Fruit fly (Drosophila melanogaster) whole organism, embryonic: ENCODE measurements around the gene Tpr2.

Experiments used
- Awh ChIP-seq: fragments of 200-800 bp; sonication (Bioruptor generic); IDR thresholded peaks from 2 replicates; pipeline ENCODE4, ENCODE4 v1.3.6; 2022; ENCODE audit warnings: missing biosample characterization, missing genetic modification characterization
- Bgb ChIP-seq: fragments of 200-800 bp; sonication (Bioruptor generic); IDR thresholded peaks from 2 replicates; pipeline ENCODE4 v1.3.6; 2022; ENCODE audit warnings: missing biosample characterization, missing genetic modification characterization; ENCODE audit not compliant: partially characterized antibody
- CG11723 ChIP-seq: fragments of 200-800 bp; sonication (Bioruptor generic); optimal IDR thresholded peaks from 2 replicates; lab custom pipeline; 2017; ENCODE audit warnings: missing biosample characterization, mild to moderate bottlenecking, missing genetic modification characterization
- CG1233 ChIP-seq: fragments of 200-800 bp; sonication (Bioruptor generic); optimal IDR thresholded peaks from 4 replicates; lab custom pipeline; 2018; ENCODE audit warnings: missing biosample characterization, mild to moderate bottlenecking, missing genetic modification characterization
- CG12942 ChIP-seq: fragments of 200-800 bp; sonication (Bioruptor generic); optimal IDR thresholded peaks from 3 replicates; lab custom pipeline; 2016; ENCODE audit warnings: missing biosample characterization, missing genetic modification characterization
- CG17359 ChIP-seq: fragments of 200-800 bp; sonication (Bioruptor generic); optimal IDR thresholded peaks from 3 replicates; lab custom pipeline; 2018; ENCODE audit warnings: missing biosample characterization, mild to moderate bottlenecking, missing genetic modification characterization, moderate library complexity
- CG18476 ChIP-seq: fragments of 200-800 bp; sonication (Bioruptor generic); optimal IDR thresholded peaks from 2 replicates; lab custom pipeline; 2016; ENCODE audit warnings: missing biosample characterization, mild to moderate bottlenecking, missing genetic modification characterization
- CG18619 ChIP-seq: fragments of 200-800 bp; sonication (Bioruptor generic); optimal IDR thresholded peaks from 3 replicates; lab custom pipeline; 2017; ENCODE audit warnings: missing biosample characterization, mild to moderate bottlenecking, missing genetic modification characterization
- CG18764 ChIP-seq: fragments of 200-800 bp; sonication (Bioruptor generic); optimal IDR thresholded peaks from 3 replicates; lab custom pipeline; 2016; ENCODE audit warnings: missing biosample characterization, missing genetic modification characterization
- CG2875 ChIP-seq: fragments of 200-800 bp; sonication (Bioruptor generic); optimal IDR thresholded peaks from 2 replicates; lab custom pipeline; 2017; ENCODE audit warnings: missing biosample characterization, mild to moderate bottlenecking, missing genetic modification characterization, missing genetic modification reagents
- CG31441 ChIP-seq: fragments of 200-800 bp; sonication (Bioruptor generic); IDR thresholded peaks from 2 replicates; pipeline ENCODE4 v1.3.6; 2022; ENCODE audit warnings: missing biosample characterization, missing genetic modification characterization
- CG4282 ChIP-seq: fragments of 200-800 bp; sonication (Bioruptor generic); optimal IDR thresholded peaks from 2 replicates; lab custom pipeline; 2016; ENCODE audit warnings: missing biosample characterization, missing genetic modification characterization
- CG43689 ChIP-seq: fragments of 200-800 bp; sonication (Bioruptor generic); IDR thresholded peaks from 2 replicates; pipeline ENCODE4 v1.3.6; 2022; ENCODE audit warnings: missing biosample characterization, missing genetic modification characterization
- CG6683 ChIP-seq: fragments of 200-800 bp; sonication (Bioruptor generic); optimal IDR thresholded peaks from 2 replicates; lab custom pipeline; 2017; ENCODE audit warnings: missing biosample characterization, mild to moderate bottlenecking, missing genetic modification characterization, missing genetic modification reagents
- CG6765 ChIP-seq: fragments of 200-800 bp; sonication (Bioruptor generic); optimal IDR thresholded peaks from 3 replicates; lab custom pipeline; 2017; ENCODE audit warnings: missing biosample characterization, mild to moderate bottlenecking, missing genetic modification characterization
- CG8478 ChIP-seq: fragments of >200 bp; optimal IDR thresholded peaks from 2 replicates; lab custom pipeline; 2018
- CG8765 ChIP-seq: fragments of 200-800 bp; sonication (Bioruptor generic); IDR thresholded peaks from 2 replicates; pipeline ENCODE4 v1.3.6; 2022; ENCODE audit warnings: missing biosample characterization, missing genetic modification characterization
- Camta ChIP-seq: fragments of 200-800 bp; sonication (Bioruptor generic); optimal IDR thresholded peaks from 2 replicates; lab custom pipeline; 2016; ENCODE audit warnings: missing biosample characterization, missing genetic modification characterization
- CkIIα-i1 ChIP-seq: fragments of 200-800 bp; sonication (Bioruptor generic); IDR thresholded peaks from 2 replicates; pipeline ENCODE4 v1.3.6; 2022; ENCODE audit warnings: missing biosample characterization, missing genetic modification characterization
- CoRest ChIP-seq: fragments of 200-800 bp; sonication (Bioruptor generic); optimal IDR thresholded peaks from 3 replicates; lab custom pipeline; 2018; ENCODE audit warnings: missing biosample characterization, mild to moderate bottlenecking, missing genetic modification characterization, moderate library complexity
- Doc3 ChIP-seq: fragments of 200-800 bp; sonication (Bioruptor generic); IDR thresholded peaks from 3 replicates; pipeline ENCODE4 v1.3.6; 2022; ENCODE audit warnings: missing biosample characterization, missing genetic modification characterization; ENCODE audit not compliant: partially characterized antibody
- Drgx ChIP-seq: fragments of 200-800 bp; sonication (Bioruptor generic); IDR thresholded peaks from 2 replicates; pipeline ENCODE4 v1.3.6; 2022; ENCODE audit warnings: missing biosample characterization, missing genetic modification characterization
- Hey ChIP-seq: fragments of 200-800 bp; sonication (Bioruptor generic); optimal IDR thresholded peaks from 3 replicates; lab custom pipeline; 2018; ENCODE audit warnings: missing biosample characterization, mild to moderate bottlenecking, missing genetic modification characterization
- Hmx ChIP-seq: fragments of 200-800 bp; sonication (Bioruptor generic); optimal IDR thresholded peaks from 2 replicates; lab custom pipeline; 2016; ENCODE audit warnings: missing biosample characterization, missing genetic modification characterization
- Hr3 ChIP-seq: fragments of 200-800 bp; sonication (Bioruptor generic); optimal IDR thresholded peaks from 3 replicates; lab custom pipeline; 2016; ENCODE audit warnings: missing biosample characterization, missing genetic modification characterization
- Lhr ChIP-seq: fragments of 200-800 bp; sonication (Bioruptor generic); optimal IDR thresholded peaks from 3 replicates; lab custom pipeline; 2017; ENCODE audit warnings: mild to moderate bottlenecking, missing biosample characterization, missing genetic modification reagents, missing genetic modification characterization
- Lim3 ChIP-seq: fragments of 200-800 bp; sonication (Bioruptor generic); IDR thresholded peaks from 2 replicates; pipeline ENCODE4 v1.3.6; 2022; ENCODE audit warnings: missing biosample characterization, missing genetic modification characterization
- Mad ChIP-seq: fragments of 200-800 bp; sonication (Bioruptor generic); optimal IDR thresholded peaks from 2 replicates; lab custom pipeline; 2016; ENCODE audit warnings: missing biosample characterization, missing genetic modification characterization
- NK7.1 ChIP-seq: fragments of 200-800 bp; sonication (Bioruptor generic); optimal IDR thresholded peaks from 3 replicates; lab custom pipeline; 2016; ENCODE audit warnings: missing biosample characterization, missing genetic modification characterization
- Rx ChIP-seq: fragments of 200-800 bp; sonication (Bioruptor generic); IDR thresholded peaks from 2 replicates; pipeline ENCODE4 v1.3.6; 2022; ENCODE audit warnings: missing biosample characterization, missing genetic modification characterization
- Sry-δ ChIP-seq: fragments of 200-800 bp; sonication (Bioruptor generic); optimal IDR thresholded peaks from 2 replicates; lab custom pipeline; 2016; ENCODE audit warnings: missing biosample characterization, missing genetic modification characterization
- Taf1 ChIP-seq: fragments of 200-800 bp; sonication (Bioruptor generic); IDR thresholded peaks from 2 replicates; pipeline ENCODE4 v1.3.6; 2022; ENCODE audit warnings: missing biosample characterization, missing genetic modification characterization
- ap ChIP-seq: fragments of 200-800 bp; sonication (Bioruptor generic); IDR thresholded peaks from 2 replicates; pipeline ENCODE4 v1.3.6; 2022; ENCODE audit warnings: missing biosample characterization, missing genetic modification characterization
- bigmax ChIP-seq: fragments of 200-800 bp; sonication (Bioruptor generic); optimal IDR thresholded peaks from 2 replicates; lab custom pipeline; 2018; ENCODE audit warnings: missing biosample characterization, mild to moderate bottlenecking, missing genetic modification characterization
- bowl ChIP-seq: fragments of 200-800 bp; sonication (Bioruptor generic); IDR thresholded peaks from 2 replicates; pipeline ENCODE4 v1.3.6; 2022; ENCODE audit warnings: missing biosample characterization, missing genetic modification characterization
- btn ChIP-seq: fragments of 200-800 bp; sonication (Bioruptor generic); optimal IDR thresholded peaks from 2 replicates; lab custom pipeline; 2016; ENCODE audit warnings: missing biosample characterization, missing genetic modification characterization
- corto ChIP-seq: fragments of 200-800 bp; sonication (Bioruptor generic); optimal IDR thresholded peaks from 2 replicates; lab custom pipeline; 2016; ENCODE audit warnings: missing biosample characterization, mild to moderate bottlenecking, missing genetic modification characterization, moderate library complexity
- crol ChIP-seq: fragments of 200-800 bp; sonication (Bioruptor generic); IDR thresholded peaks from 2 replicates; pipeline ENCODE4 v1.3.6; 2022; ENCODE audit warnings: missing biosample characterization, missing genetic modification characterization
- da ChIP-seq: fragments of 200-800 bp; sonication (Bioruptor generic); optimal IDR thresholded peaks from 2 replicates; lab custom pipeline; 2016; ENCODE audit warnings: missing biosample characterization, missing genetic modification characterization
- disco-r ChIP-seq: fragments of 200-800 bp; sonication (Bioruptor generic); optimal IDR thresholded peaks from 2 replicates; lab custom pipeline; 2016; ENCODE audit warnings: missing biosample characterization, missing genetic modification characterization
- en ChIP-seq: fragments of 200-800 bp; sonication (Bioruptor generic); optimal IDR thresholded peaks from 2 replicates; lab custom pipeline; 2016; ENCODE audit warnings: missing biosample characterization, missing genetic modification characterization
- eve ChIP-seq, 2 experiments: fragments of >200 bp; optimal IDR thresholded peaks; 2 replicates each; lab custom pipeline; 2017; ENCODE audit warnings: missing biosample characterization in 2 of 2, missing genetic modification characterization in 2 of 2
- ftz-f1 ChIP-seq: fragments of 200-800 bp; sonication (Bioruptor generic); optimal IDR thresholded peaks from 2 replicates; lab custom pipeline; 2016; ENCODE audit warnings: missing biosample characterization, missing genetic modification characterization
- h ChIP-seq: fragments of >200 bp; optimal IDR thresholded peaks from 2 replicates; lab custom pipeline; 2017
- inv ChIP-seq: fragments of 200-800 bp; sonication (Bioruptor generic); IDR thresholded peaks from 2 replicates; pipeline ENCODE4 v1.3.6; 2022; ENCODE audit warnings: missing biosample characterization, missing genetic modification characterization; ENCODE audit not compliant: partially characterized antibody
- jigr1 ChIP-seq: fragments of 200-800 bp; sonication (Bioruptor generic); IDR thresholded peaks from 3 replicates; pipeline ENCODE4 v1.3.6; 2022; ENCODE audit warnings: missing biosample characterization, missing genetic modification characterization
- jumu ChIP-seq: fragments of 200-800 bp; sonication (Bioruptor generic); optimal IDR thresholded peaks from 3 replicates; lab custom pipeline; 2016; ENCODE audit warnings: missing biosample characterization, missing genetic modification characterization
- onecut ChIP-seq: fragments of 200-800 bp; sonication (Bioruptor generic); IDR thresholded peaks from 2 replicates; pipeline ENCODE4 v1.3.6; 2022; ENCODE audit warnings: missing biosample characterization, missing genetic modification characterization
- org-1 ChIP-seq: fragments of 200-800 bp; sonication (Bioruptor generic); optimal IDR thresholded peaks from 2 replicates; lab custom pipeline; 2017; ENCODE audit warnings: missing biosample characterization, missing genetic modification characterization
- pb ChIP-seq: fragments of 200-800 bp; sonication (Bioruptor generic); optimal IDR thresholded peaks from 3 replicates; lab custom pipeline; 2016; ENCODE audit warnings: missing biosample characterization, missing genetic modification characterization
- rib ChIP-seq: fragments of 200-800 bp; sonication (Bioruptor generic); IDR thresholded peaks from 2 replicates; pipeline ENCODE4 v1.3.6; 2022; ENCODE audit warnings: missing biosample characterization, missing genetic modification characterization
- ro ChIP-seq: fragments of 200-800 bp; sonication (Bioruptor generic); IDR thresholded peaks from 2 replicates; pipeline ENCODE4 v1.3.6; 2022; ENCODE audit warnings: missing biosample characterization, missing genetic modification characterization
- slp2 ChIP-seq: fragments of 200-800 bp; sonication (Bioruptor generic); optimal IDR thresholded peaks from 2 replicates; lab custom pipeline; 2016; ENCODE audit warnings: missing biosample characterization, missing genetic modification characterization
- zfh1 ChIP-seq: fragments of 200-800 bp; sonication (Bioruptor generic); IDR thresholded peaks from 3 replicates; pipeline ENCODE4 v1.3.6; 2022; ENCODE audit warnings: missing biosample characterization, missing genetic modification characterization

The Tpr2 gene

DNA sequence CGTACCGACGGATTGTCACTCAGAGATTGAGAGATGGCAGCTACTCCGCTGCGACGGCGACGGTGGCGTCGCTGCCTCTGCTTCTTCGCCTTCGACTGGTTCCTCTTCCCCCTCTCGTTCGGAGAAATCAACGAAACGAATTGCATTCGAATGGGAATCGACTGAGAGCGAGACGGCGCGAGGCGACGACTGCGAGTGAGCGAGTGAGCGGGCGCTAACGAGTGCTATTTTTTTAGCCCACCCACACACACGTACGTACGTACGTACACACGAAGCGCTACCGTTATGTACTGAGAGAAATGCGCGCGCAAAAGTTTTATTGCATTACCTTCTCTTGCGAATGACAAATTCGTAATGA lies 5.7 kb upstream of the Tpr2 start, which contains the start of gene dac (continued):
- TF ChIP-seq slp2 = no peak
- no peak for TF ChIP-seq Hr3 (GFP tag; lab: Kevin White, UChicago)
- no peak for TF ChIP-seq CkIIα-i1 (GFP tag; lab: Robert Waterston, UW)
- no peak for TF ChIP-seq Camta (GFP tag; lab: Kevin White, UChicago)
- TF ChIP-seq Mad (GFP tag; lab: Kevin White, UChicago) = no peak
- no peak for TF ChIP-seq Awh (GFP tag; lab: Robert Waterston, UW)
- TF ChIP-seq CG6683 = no peak
- no peak for TF ChIP-seq Lim3 (GFP tag; lab: Robert Waterston, UW)
- TF ChIP-seq Doc3 (GFP tag; lab: Robert Waterston, UW) = no peak
- 0 out of 3 replicates have a peak, but pooled peaks have one; percentile 19 for TF ChIP-seq zfh1 (GFP tag; lab: Robert Waterston, UW)
- no peak for TF ChIP-seq ap (GFP tag; lab: Robert Waterston, UW)
- TF ChIP-seq ftz-f1 = no peak
- no peak for TF ChIP-seq CG31441
- no peak for TF ChIP-seq pb (GFP tag; lab: Kevin White, UChicago)
- TF ChIP-seq jigr1 (GFP tag; lab: Robert Waterston, UW) = no peak
- TF ChIP-seq jumu (GFP tag; lab: Kevin White, UChicago) = no peak
- TF ChIP-seq disco-r (GFP tag; lab: Kevin White, UChicago) = no peak
- no peak for TF ChIP-seq da (GFP tag; lab: Kevin White, UChicago)
- no peak for TF ChIP-seq Rx (GFP tag; lab: Robert Waterston, UW)
- no peak for TF ChIP-seq CG43689 (GFP tag; lab: Robert Waterston, UW)
- no peak for TF ChIP-seq CG8765 (GFP tag; lab: Robert Waterston, UW)
- no peak for TF ChIP-seq org-1 (GFP tag; lab: Kevin White, UChicago)
- no peak for TF ChIP-seq Taf1 (GFP tag; lab: Robert Waterston, UW)
- TF ChIP-seq inv = no peak
- no peak for TF ChIP-seq CG17359 (tag; lab: Kevin White, UChicago)
- 0 out of 2 replicates have a peak, but pooled peaks have one; percentile 7 for TF ChIP-seq Drgx
- no peak for TF ChIP-seq CG1233 (GFP tag; lab: Kevin White, UChicago)
- no peak for TF ChIP-seq CG18619 (GFP tag; lab: Kevin White, UChicago)
- no peak for TF ChIP-seq Bgb (GFP tag; lab: Robert Waterston, UW)
- TF ChIP-seq bigmax (GFP tag; lab: Kevin White, UChicago) = no peak
- no peak for TF ChIP-seq en (GFP tag; lab: Kevin White, UChicago)
- TF ChIP-seq CG18764 = no peak
- TF ChIP-seq bowl (GFP tag; lab: Robert Waterston, UW) = no peak
- no peak for TF ChIP-seq CoRest (tag; lab: Kevin White, UChicago)
- no peak for TF ChIP-seq CG4282 (GFP tag; lab: Kevin White, UChicago)
- TF ChIP-seq CG2875 (GFP tag; lab: Kevin White, UChicago) = no peak
- TF ChIP-seq CG12942 (GFP tag; lab: Kevin White, UChicago) = no peak
- no peak for TF ChIP-seq CG11723
- TF ChIP-seq CG18476 = no peak
- no peak for TF ChIP-seq CG6765
- TF ChIP-seq Lhr (GFP tag; lab: Kevin White, UChicago) = no peak
- peak; percentile 58; the same call in 1 of the 2 replicates for TF ChIP-seq rib (GFP tag; lab: Robert Waterston, UW)
- peak; percentile 86 for TF ChIP-seq CG8478 (lab: Kevin White, UChicago)
- no peak for TF ChIP-seq Hmx (GFP tag; lab: Kevin White, UChicago)
- no peak for TF ChIP-seq ro (GFP tag; lab: Robert Waterston, UW)
- no peak for TF ChIP-seq Hey (tag; lab: Kevin White, UChicago)
- TF ChIP-seq btn = no peak
- no peak for TF ChIP-seq h (lab: Kevin White, UChicago)
- TF ChIP-seq eve (GFP tag; optimal IDR thresholded peaks at IDR 0.05; lab: Kevin White, UChicago) = no peak
- no peak for TF ChIP-seq onecut
- no peak for TF ChIP-seq NK7.1 (GFP tag; lab: Kevin White, UChicago)
- TF ChIP-seq Sry-δ (GFP tag; lab: Kevin White, UChicago) = no peak
- no peak for TF ChIP-seq corto (GFP tag; lab: Kevin White, UChicago)
- TF ChIP-seq crol (GFP tag; lab: Robert Waterston, UW) = peak; percentile 94
